Worm (Caenorhabditis elegans): ENCODE measurements around the gene str-176.

Gene str-176

DNA sequence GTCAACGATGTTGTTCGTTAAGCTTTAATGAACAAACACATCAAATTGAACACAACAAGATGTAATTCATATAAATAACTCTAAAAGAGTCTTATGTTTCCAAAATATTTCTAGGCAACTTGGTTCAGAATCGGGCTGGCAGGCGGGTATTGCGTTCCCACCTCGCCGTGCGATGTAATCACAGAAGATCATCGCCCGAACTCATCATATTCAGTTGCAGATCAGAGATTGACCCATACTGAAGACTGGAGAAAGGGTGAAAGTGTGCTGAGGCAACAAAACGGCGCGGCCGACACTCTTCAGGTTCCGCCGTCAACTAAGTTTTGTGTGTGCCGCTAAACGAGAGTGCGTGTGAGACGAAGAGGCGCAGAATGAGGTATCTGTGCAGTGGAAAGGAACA lies 35.1 kb downstream of the str-176 start:
- TF ChIP-seq crh-2 (tag; optimal IDR thresholded peaks at IDR 0.05) = peak; percentile 72
- no peak for TF ChIP-seq mbf-1 (tag; optimal IDR thresholded peaks at IDR 0.05)
- TF ChIP-seq lsy-2 (tag; optimal IDR thresholded peaks at IDR 0.05) = peak; percentile 82 to 88
- TF ChIP-seq nhr-23 (tag; optimal IDR thresholded peaks at IDR 0.05) = no peak
- no peak for TF ChIP-seq elt-1 (tag; optimal IDR thresholded peaks at IDR 0.05)
- peak; percentile 61 for TF ChIP-seq unc-55 (GFP tag; optimal IDR thresholded peaks at IDR 0.05)
- peak; percentile 77 for TF ChIP-seq gmeb-1 (tag; optimal IDR thresholded peaks at IDR 0.05)
- peak; percentile 86 for TF ChIP-seq fos-1 (tag; optimal IDR thresholded peaks at IDR 0.05)
- TF ChIP-seq nhr-12 (tag; optimal IDR thresholded peaks at IDR 0.05) = no peak
- TF ChIP-seq ztf-11 (tag; optimal IDR thresholded peaks at IDR 0.05) = no peak
- peak; percentile 81 for TF ChIP-seq Y55F3AM.14 (GFP tag; optimal IDR thresholded peaks at IDR 0.05)
- TF ChIP-seq snpc-4 (tag; optimal IDR thresholded peaks at IDR 0.05) = peak; percentile 99
- peak; percentile 27 for TF ChIP-seq nhr-10 (tag; optimal IDR thresholded peaks at IDR 0.05)
- TF ChIP-seq sem-4 (tag; optimal IDR thresholded peaks at IDR 0.05) = peak; percentile 44
- TF ChIP-seq alr-1 (tag; optimal IDR thresholded peaks at IDR 0.05) = no peak
- TF ChIP-seq mdl-1 (tag; optimal IDR thresholded peaks at IDR 0.05) = peak in 1 of 2 experiments; percentile 39
- TF ChIP-seq nhr-77 (tag; optimal IDR thresholded peaks at IDR 0.05) = peak; percentile 18
- TF ChIP-seq egl-27 (tag; optimal IDR thresholded peaks at IDR 0.05) = peak; percentile 68
- TF ChIP-seq blmp-1 (tag; optimal IDR thresholded peaks at IDR 0.05; ENCODE audit: insufficient read depth) = peak; percentile 76
- no peak for TF ChIP-seq dmd-4 (tag; optimal IDR thresholded peaks at IDR 0.05)
- TF ChIP-seq F13H6.1 (tag; optimal IDR thresholded peaks at IDR 0.05) = peak; percentile 81
- no peak for TF ChIP-seq lin-39 (tag; optimal IDR thresholded peaks at IDR 0.05)
- TF ChIP-seq ceh-82 (tag; optimal IDR thresholded peaks at IDR 0.05) = no peak
- TF ChIP-seq nhr-11 (tag; optimal IDR thresholded peaks at IDR 0.05) = no peak
- no peak for TF ChIP-seq elt-3 (tag; optimal IDR thresholded peaks at IDR 0.05)
- TF ChIP-seq ZK546.5 (tag; optimal IDR thresholded peaks at IDR 0.05) = no peak
- TF ChIP-seq ceh-16 (tag; optimal IDR thresholded peaks at IDR 0.05) = peak; percentile 45
- TF ChIP-seq peb-1 (tag; optimal IDR thresholded peaks at IDR 0.05) = no peak
- TF ChIP-seq zag-1 (tag; optimal IDR thresholded peaks at IDR 0.05) = no peak
- TF ChIP-seq ztf-4 (tag; optimal IDR thresholded peaks at IDR 0.05) = peak; percentile 46
- TF ChIP-seq nhr-21 (tag; optimal IDR thresholded peaks at IDR 0.05) = peak; percentile 78
- TF ChIP-seq R02D3.7 (tag; optimal IDR thresholded peaks at IDR 0.05) = peak; percentile 39
- peak; percentile 89 for TF ChIP-seq sma-9 (GFP tag; optimal IDR thresholded peaks at IDR 0.05)
- TF ChIP-seq sma-9 (tag; optimal IDR thresholded peaks at IDR 0.05) = no peak
- TF ChIP-seq nhr-6 (tag; optimal IDR thresholded peaks at IDR 0.05) = peak; percentile 50
- TF ChIP-seq nhr-25 (tag; optimal IDR thresholded peaks at IDR 0.05) = peak; percentile 61
- TF ChIP-seq aly-2 (tag; optimal IDR thresholded peaks at IDR 0.05) = no peak
- TF ChIP-seq lin-11 (tag; optimal IDR thresholded peaks at IDR 0.05) = peak; percentile 69
- TF ChIP-seq lin-13 (GFP tag; optimal IDR thresholded peaks at IDR 0.05) = peak; percentile 65
- peak; percentile 51 for TF ChIP-seq mab-5 (tag; optimal IDR thresholded peaks at IDR 0.05)
- TF ChIP-seq ztf-1 (GFP tag; conservative IDR thresholded peaks at IDR 0.05) = no peak
- no peak for TF ChIP-seq skn-1 (tag; optimal IDR thresholded peaks at IDR 0.05)
- TF ChIP-seq unc-39 (tag; optimal IDR thresholded peaks at IDR 0.05) = no peak
- TF ChIP-seq unc-62 (GFP tag; optimal IDR thresholded peaks at IDR 0.05) = no peak
- TF ChIP-seq nhr-237 (tag; optimal IDR thresholded peaks at IDR 0.05) = no peak
- TF ChIP-seq nhr-129 (tag; optimal IDR thresholded peaks at IDR 0.05) = peak; percentile 66
- TF ChIP-seq sma-3 (GFP tag; optimal IDR thresholded peaks at IDR 0.05) = peak; percentile 95
- TF ChIP-seq ama-1 (optimal IDR thresholded peaks at IDR 0.05) = peak; percentile 98
- peak; percentile 60 for TF ChIP-seq C34F6.9 (tag; optimal IDR thresholded peaks at IDR 0.05)

All from whole organism, L2 larva.